Fruit fly (Drosophila melanogaster): ENCODE data around the gene Fer2LCH.

- no peak for TF ChIP-seq Dll (optimal IDR thresholded peaks at IDR 0.05)
- no peak for TF ChIP-seq psq (optimal IDR thresholded peaks at IDR 0.05)
- no peak for TF ChIP-seq pan (optimal IDR thresholded peaks at IDR 0.05)
- no peak for TF ChIP-seq EcR (GFP tag; optimal IDR thresholded peaks at IDR 0.05)
Measured at dm6 chr3R:30385531-30385930, 2.1 kb upstream of the Fer2LCH start.

Data from whole organism.